Worm (Caenorhabditis elegans): ENCODE measurements around the gene C35B1.4.

- TF ChIP-seq flt-1 (GFP tag; IDR thresholded peaks at IDR 0.05) (no peak), tab-1 (GFP tag; IDR thresholded peaks at IDR 0.05) (no peak), ref-1 (GFP tag; conservative IDR thresholded peaks at IDR 0.05) (no peak), cog-1 (tag; optimal IDR thresholded peaks at IDR 0.05) (no peak), ztf-29 (GFP tag; IDR thresholded peaks at IDR 0.05) (no peak), klf-2 (GFP tag; conservative IDR thresholded peaks at IDR 0.05) (no peak), med-1 (GFP tag; optimal IDR thresholded peaks at IDR 0.05; ENCODE audit: insufficient read depth) (no peak), T22C8.4 (GFP tag; IDR thresholded peaks at IDR 0.05) (no peak), ztf-23 (GFP tag; IDR thresholded peaks at IDR 0.05) (no peak)
Observed at ce11 chrIV:4114526-4114925, 34.9 kb downstream of the C35B1.4 start, which contains the start of gene F49F1.15.
